Fruit fly (Drosophila melanogaster) whole organism, embryonic: Measurements from ENCODE around the gene CG2972.

Experiments
- Adf1 ChIP-seq: fragments of 200-800 bp; sonication (Bioruptor generic); IDR thresholded peaks from 2 replicates; pipeline ENCODE4 v1.3.6; 2022; ENCODE audit warnings: missing biosample characterization, missing genetic modification characterization
- Bteb2 ChIP-seq: fragments of 200-800 bp; sonication (Bioruptor generic); optimal IDR thresholded peaks from 2 replicates; lab custom pipeline; 2016; ENCODE audit warnings: missing biosample characterization, missing genetic modification characterization
- CG11247 ChIP-seq: fragments of 200-800 bp; sonication (Bioruptor generic); IDR thresholded peaks from 2 replicates; pipeline ENCODE4 v1.3.6; 2022; ENCODE audit warnings: missing biosample characterization, missing genetic modification characterization
- CG11456 ChIP-seq: fragments of 200-800 bp; sonication (Bioruptor generic); IDR thresholded peaks from 3 replicates; pipeline ENCODE4 v1.3.6; 2022; ENCODE audit warnings: missing biosample characterization, missing genetic modification characterization
- CG12942 ChIP-seq: fragments of 200-800 bp; sonication (Bioruptor generic); optimal IDR thresholded peaks from 3 replicates; lab custom pipeline; 2016; ENCODE audit warnings: missing biosample characterization, missing genetic modification characterization
- CG15514 ChIP-seq: fragments of 200-800 bp; sonication (Bioruptor generic); optimal IDR thresholded peaks from 3 replicates; lab custom pipeline; 2017; ENCODE audit warnings: missing biosample characterization, missing genetic modification characterization, mild to moderate bottlenecking, moderate library complexity, missing genetic modification reagents
- CG15696 ChIP-seq: fragments of 200-800 bp; sonication (Bioruptor generic); optimal IDR thresholded peaks from 2 replicates; lab custom pipeline; 2019; ENCODE audit warnings: missing biosample characterization, mild to moderate bottlenecking, missing genetic modification characterization, moderate library complexity
- CG1647 ChIP-seq: fragments of 200-800 bp; sonication (Bioruptor generic); optimal IDR thresholded peaks from 3 replicates; lab custom pipeline; 2016; ENCODE audit warnings: missing biosample characterization, missing genetic modification characterization
- CG17359 ChIP-seq: fragments of 200-800 bp; sonication (Bioruptor generic); optimal IDR thresholded peaks from 3 replicates; lab custom pipeline; 2018; ENCODE audit warnings: missing biosample characterization, mild to moderate bottlenecking, missing genetic modification characterization, moderate library complexity
- CG1792 ChIP-seq: fragments of 200-800 bp; sonication (Bioruptor generic); optimal IDR thresholded peaks from 2 replicates; lab custom pipeline; 2016; ENCODE audit warnings: missing biosample characterization, missing genetic modification characterization
- CG2202 ChIP-seq: fragments of 200-800 bp; sonication (Bioruptor generic); optimal IDR thresholded peaks from 2 replicates; lab custom pipeline; 2018; ENCODE audit warnings: missing biosample characterization, mild to moderate bottlenecking, missing genetic modification characterization
- CG2712 ChIP-seq: fragments of 200-800 bp; optimal IDR thresholded peaks from 3 replicates; lab custom pipeline; 2019; ENCODE audit warnings: missing biosample characterization, mild to moderate bottlenecking, missing genetic modification characterization, moderate library complexity
- CG30020 ChIP-seq: fragments of 200-800 bp; optimal IDR thresholded peaks from 2 replicates; lab custom pipeline; 2019; ENCODE audit warnings: missing biosample characterization, mild to moderate bottlenecking, missing genetic modification characterization, moderate library complexity
- CG32767 ChIP-seq: fragments of 200-800 bp; sonication (Bioruptor generic); IDR thresholded peaks from 2 replicates; pipeline ENCODE4 v1.3.6; 2022; ENCODE audit warnings: missing biosample characterization, missing genetic modification characterization
- CG34422 ChIP-seq: fragments of 200-800 bp; sonication (Bioruptor generic); IDR thresholded peaks from 3 replicates; pipeline ENCODE4 v1.3.6; 2022; ENCODE audit warnings: missing biosample characterization, missing genetic modification characterization
- CG4424 ChIP-seq: fragments of 200-800 bp; sonication (Bioruptor generic); optimal IDR thresholded peaks from 3 replicates; lab custom pipeline; 2016; ENCODE audit warnings: missing biosample characterization, missing genetic modification characterization
- CG4820 ChIP-seq: fragments of 200-800 bp; sonication (Bioruptor generic); optimal IDR thresholded peaks from 3 replicates; lab custom pipeline; 2016; ENCODE audit warnings: missing biosample characterization, missing genetic modification characterization
- CG7357 ChIP-seq: fragments of 200-800 bp; sonication (Bioruptor generic); IDR thresholded peaks from 3 replicates; pipeline ENCODE4 v1.3.6; 2022; ENCODE audit warnings: missing biosample characterization, missing genetic modification characterization
- CG7372 ChIP-seq: fragments of 200-800 bp; sonication (Bioruptor generic); IDR thresholded peaks from 2 replicates; pipeline ENCODE4 v1.3.6; 2022; ENCODE audit warnings: missing biosample characterization, missing genetic modification characterization
- CG7745 ChIP-seq: fragments of 200-800 bp; sonication (Bioruptor generic); optimal IDR thresholded peaks from 2 replicates; lab custom pipeline; 2018; ENCODE audit warnings: missing biosample characterization, mild to moderate bottlenecking, missing genetic modification characterization, moderate library complexity
- CG9727 ChIP-seq: fragments of 200-800 bp; sonication (Bioruptor generic); optimal IDR thresholded peaks from 3 replicates; lab custom pipeline; 2017; ENCODE audit warnings: missing biosample characterization, mild to moderate bottlenecking, missing genetic modification characterization
- Chrac-16 ChIP-seq: fragments of 200-800 bp; sonication (Bioruptor generic); optimal IDR thresholded peaks from 3 replicates; lab custom pipeline; 2016; ENCODE audit warnings: missing biosample characterization, missing genetic modification characterization
- H2.0 ChIP-seq: fragments of 200-800 bp; sonication (Bioruptor generic); IDR thresholded peaks from 2 replicates; pipeline ENCODE4 v1.3.6; 2022; ENCODE audit warnings: missing biosample characterization, missing genetic modification characterization
- HLH3B ChIP-seq: fragments of 200-800 bp; sonication (Bioruptor generic); IDR thresholded peaks from 2 replicates; pipeline ENCODE4 v1.3.6; 2022; ENCODE audit warnings: missing biosample characterization, missing genetic modification characterization
- Hmr ChIP-seq: fragments of 200-800 bp; sonication (Bioruptor generic); optimal IDR thresholded peaks from 3 replicates; lab custom pipeline; 2017; ENCODE audit warnings: mild to moderate bottlenecking, missing biosample characterization, missing genetic modification reagents, missing genetic modification characterization
- MTF-1 ChIP-seq: fragments of 200-800 bp; sonication (Bioruptor generic); optimal IDR thresholded peaks from 2 replicates; lab custom pipeline; 2018; ENCODE audit warnings: missing biosample characterization, mild to moderate bottlenecking, missing genetic modification characterization, borderline replicate concordance
- NC2α ChIP-seq: fragments of 200-800 bp; sonication (Bioruptor generic); optimal IDR thresholded peaks from 2 replicates; lab custom pipeline; 2016; ENCODE audit warnings: missing biosample characterization, missing genetic modification characterization
- Nf-YA ChIP-seq: fragments of 200-800 bp; sonication (Bioruptor generic); IDR thresholded peaks from 2 replicates; pipeline ENCODE4 v1.3.6; 2022; ENCODE audit warnings: missing biosample characterization, missing genetic modification characterization
- Oli ChIP-seq: fragments of 200-800 bp; sonication (Bioruptor generic); optimal IDR thresholded peaks from 2 replicates; lab custom pipeline; 2018; ENCODE audit warnings: missing biosample characterization, mild to moderate bottlenecking, missing genetic modification characterization, moderate library complexity
- Pdp1 ChIP-seq, 2 experiments: fragments of 200-800 bp; sonication (Bioruptor generic); optimal IDR thresholded peaks; 3 replicates each; lab custom pipeline; 2016; ENCODE audit warnings: missing biosample characterization in 2 of 2, missing genetic modification characterization in 2 of 2, mild to moderate bottlenecking in 1 of 2, moderate library complexity in 1 of 2
- Rx ChIP-seq: fragments of 200-800 bp; sonication (Bioruptor generic); IDR thresholded peaks from 2 replicates; pipeline ENCODE4 v1.3.6; 2022; ENCODE audit warnings: missing biosample characterization, missing genetic modification characterization
- YL-1 ChIP-seq: fragments of 200-800 bp; sonication (Bioruptor generic); optimal IDR thresholded peaks from 3 replicates; lab custom pipeline; 2017; ENCODE audit warnings: missing biosample characterization, mild to moderate bottlenecking, missing genetic modification characterization
- ash1 ChIP-seq: fragments of 200-800 bp; sonication (Bioruptor generic); optimal IDR thresholded peaks from 2 replicates; lab custom pipeline; 2018; ENCODE audit warnings: missing biosample characterization, mild to moderate bottlenecking, missing genetic modification characterization
- cg ChIP-seq: fragments of 200-800 bp; sonication (Bioruptor generic); optimal IDR thresholded peaks from 3 replicates; lab custom pipeline; 2019; ENCODE audit warnings: missing biosample characterization, mild to moderate bottlenecking, missing genetic modification characterization, moderate library complexity
- croc ChIP-seq: fragments of 200-800 bp; sonication (Bioruptor generic); conservative IDR thresholded peaks from 3 replicates; pipeline ENCODE4 v1.3.6; 2022; ENCODE audit warnings: missing biosample characterization, missing genetic modification characterization
- dimm ChIP-seq: fragments of 200-800 bp; sonication (Bioruptor generic); IDR thresholded peaks from 2 replicates; pipeline ENCODE4 v1.3.6; 2022; ENCODE audit warnings: missing biosample characterization, missing genetic modification characterization
- gcm2 ChIP-seq: fragments of 200-800 bp; sonication (Bioruptor generic); optimal IDR thresholded peaks from 2 replicates; lab custom pipeline; 2016; ENCODE audit warnings: missing biosample characterization, missing genetic modification characterization
- ham ChIP-seq: fragments of 200-800 bp; sonication (Bioruptor generic); IDR thresholded peaks from 2 replicates; pipeline ENCODE4 v1.3.6; 2022; ENCODE audit warnings: missing biosample characterization, missing genetic modification characterization
- hb ChIP-seq: fragments of 200-800 bp; sonication (Bioruptor generic); IDR thresholded peaks from 3 replicates; pipeline ENCODE4 v1.3.6; 2022; ENCODE audit warnings: missing biosample characterization, missing genetic modification characterization; ENCODE audit not compliant: partially characterized antibody
- hbn ChIP-seq: fragments of 200-800 bp; sonication (Bioruptor generic); IDR thresholded peaks from 2 replicates; pipeline ENCODE4 v1.3.6; 2022; ENCODE audit warnings: missing biosample characterization, missing genetic modification characterization; ENCODE audit not compliant: partially characterized antibody
- hkb ChIP-seq, 2 experiments: fragments of 200-800 bp in 1 of 2; fragments of >200 bp in 1 of 2; sonication (Bioruptor generic) in 1 of 2; IDR thresholded peaks in 1 of 2; optimal IDR thresholded peaks in 1 of 2; 2 replicates each; pipeline versions ENCODE4 v1.3.6 to Lab custom; 2017 to 2022; ENCODE audit warnings: missing biosample characterization in 1 of 2, missing genetic modification characterization in 1 of 2
- mirr ChIP-seq: fragments of 200-800 bp; sonication (Bioruptor generic); optimal IDR thresholded peaks from 3 replicates; lab custom pipeline; 2018; ENCODE audit warnings: missing biosample characterization, mild to moderate bottlenecking, missing genetic modification characterization
- pita ChIP-seq: fragments of 200-800 bp; sonication (Bioruptor generic); optimal IDR thresholded peaks from 2 replicates; lab custom pipeline; 2017; ENCODE audit warnings: missing biosample characterization, mild to moderate bottlenecking, missing genetic modification characterization
- repo ChIP-seq: fragments of 200-800 bp; sonication (Bioruptor generic); optimal IDR thresholded peaks from 2 replicates; lab custom pipeline; 2016; ENCODE audit warnings: missing biosample characterization, missing genetic modification characterization
- sens ChIP-seq: fragments of 200-800 bp; sonication (Bioruptor generic); peaks from one replicate; lab custom pipeline; 2016; ENCODE audit warnings: missing biosample characterization, missing genetic modification characterization
- sens-2 ChIP-seq: fragments of 200-800 bp; sonication (Bioruptor generic); IDR thresholded peaks from 2 replicates; pipeline ENCODE4 v1.3.6; 2022; ENCODE audit warnings: missing biosample characterization, missing genetic modification characterization
- tap ChIP-seq: fragments of 200-800 bp; optimal IDR thresholded peaks from 3 replicates; lab custom pipeline; 2019; ENCODE audit warnings: missing biosample characterization, mild to moderate bottlenecking, missing genetic modification characterization, moderate library complexity
- trem ChIP-seq: fragments of 200-800 bp; optimal IDR thresholded peaks from 3 replicates; lab custom pipeline; 2019; ENCODE audit warnings: missing biosample characterization, mild to moderate bottlenecking, missing genetic modification characterization, moderate library complexity
- ttk ChIP-seq: fragments of 200-800 bp; sonication (Bioruptor generic); IDR thresholded peaks from 2 replicates; pipeline ENCODE4 v2.1.2; 2022; ENCODE audit warnings: missing biosample characterization, missing genetic modification characterization
- tx ChIP-seq: fragments of 200-800 bp; sonication (Bioruptor generic); optimal IDR thresholded peaks from 2 replicates; lab custom pipeline; 2016; ENCODE audit warnings: missing biosample characterization, missing genetic modification characterization
- vvl ChIP-seq: fragments of 200-800 bp; sonication (Bioruptor generic); IDR thresholded peaks from 2 replicates; pipeline ENCODE4 v1.3.6; 2022; ENCODE audit warnings: missing biosample characterization, missing genetic modification characterization

The CG2972 gene

DNA sequence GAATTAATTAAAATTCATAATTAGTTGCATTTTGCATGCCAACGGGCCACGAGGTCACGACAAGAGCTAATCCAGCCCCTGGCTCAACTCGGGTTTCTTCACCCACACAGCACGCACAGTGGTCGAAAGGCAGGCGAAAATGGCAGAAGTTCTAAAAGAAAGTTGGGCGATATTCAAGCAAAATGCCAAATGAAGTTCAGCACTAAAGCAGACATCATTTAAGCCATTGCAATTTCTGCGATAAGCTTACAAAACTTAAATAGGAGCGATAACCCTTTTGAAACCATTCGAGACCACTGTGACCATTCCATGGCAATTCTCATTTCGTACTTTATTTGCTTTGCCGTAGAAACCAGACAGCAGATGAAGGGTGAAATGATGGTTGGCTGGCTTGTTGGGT lies 15.4 kb upstream of the CG2972 start (continued):
- TF ChIP-seq NC2α (GFP tag; lab: Kevin White, UChicago) (no peak), CG4820 (GFP tag; lab: Kevin White, UChicago) (peak; percentile 41), Nf-YA (GFP tag; lab: Robert Waterston, UW) (no peak), tap (no peak), sens-2 (GFP tag; lab: Robert Waterston, UW) (no peak), CG15514 (GFP tag; lab: Kevin White, UChicago) (no peak), Bteb2 (GFP tag; lab: Kevin White, UChicago) (peak; percentile 7), CG2712 (peak; percentile 43), CG30020 (tag; lab: Kevin White, UChicago) (no peak), CG11456 (GFP tag; lab: Robert Waterston, UW) (0 out of 3 replicates have a peak, but pooled peaks have one; percentile 61), cg (GFP tag; lab: Kevin White, UChicago) (no peak), CG34422 (GFP tag; lab: Robert Waterston, UW) (peak; percentile 42; the same call in 2 of the 3 replicates), Adf1 (GFP tag; lab: Robert Waterston, UW) (no peak), CG7357 (GFP tag; lab: Robert Waterston, UW) (0 out of 3 replicates have a peak, but pooled peaks have one; percentile 13), croc (GFP tag; lab: Robert Waterston, UW) (no peak), Oli (tag; lab: Kevin White, UChicago) (peak; percentile 58), hb (GFP tag; lab: Robert Waterston, UW) (no peak), hbn (no peak), Rx (GFP tag; lab: Robert Waterston, UW) (peak; percentile 25; the same call in 1 of the 2 replicates), tx (GFP tag; lab: Kevin White, UChicago) (peak; percentile 7), trem (no peak), YL-1 (GFP tag; lab: Kevin White, UChicago) (no peak), H2.0 (GFP tag; lab: Robert Waterston, UW) (peak; percentile 57; the same call in 1 of the 2 replicates), CG2202 (tag; lab: Kevin White, UChicago) (no peak), CG17359 (tag; lab: Kevin White, UChicago) (peak; percentile 49), Pdp1 (GFP tag; optimal IDR thresholded peaks at IDR 0.05; lab: Kevin White, UChicago) (peak in 1 of 2 experiments; percentile 28), repo (peak; percentile 41), Chrac-16 (peak; percentile 19), CG4424 (GFP tag; lab: Kevin White, UChicago) (peak; percentile 47), CG9727 (GFP tag; lab: Kevin White, UChicago) (peak; percentile 21), Hmr (GFP tag; lab: Kevin White, UChicago) (peak; percentile 40), CG7745 (no peak), CG7372 (GFP tag; lab: Robert Waterston, UW) (no peak), mirr (GFP tag; lab: Kevin White, UChicago) (no peak), gcm2 (no peak), CG12942 (GFP tag; lab: Kevin White, UChicago) (peak; percentile 6), ttk (peak; percentile 44; the same call in 1 of the 2 replicates), ash1 (GFP tag; lab: Kevin White, UChicago) (no peak), sens (GFP tag; lab: Kevin White, UChicago) (peak; percentile 89), pita (no peak), CG32767 (no peak), MTF-1 (GFP tag; lab: Kevin White, UChicago) (no peak), ham (GFP tag; lab: Robert Waterston, UW) (no peak), CG1792 (no peak), CG1647 (no peak), CG15696 (tag; lab: Kevin White, UChicago) (peak; percentile 15), hkb (optimal IDR thresholded peaks at IDR 0.05; lab: Kevin White, UChicago) (no peak), hkb (GFP tag; IDR thresholded peaks at IDR 0.05; lab: Robert Waterston, UW) (peak; percentile 51), dimm (GFP tag; lab: Robert Waterston, UW) (no peak), CG11247 (GFP tag; lab: Robert Waterston, UW) (no peak), vvl (no peak; the same call in 1 of the 2 replicates), HLH3B (GFP tag; lab: Robert Waterston, UW) (peak; percentile 50; the same call in 1 of the 2 replicates)
